Fruit fly (Drosophila melanogaster) whole organism, embryonic: ENCODE data around the gene MYPT-75D.

Experiments used
- ATbp ChIP-seq: fragments of 200-800 bp; sonication (Bioruptor generic); optimal IDR thresholded peaks from 2 replicates; lab custom pipeline; 2017; ENCODE audit warnings: missing biosample characterization, mild to moderate bottlenecking, missing genetic modification characterization, missing genetic modification reagents
- Bteb2 ChIP-seq: fragments of 200-800 bp; sonication (Bioruptor generic); optimal IDR thresholded peaks from 2 replicates; lab custom pipeline; 2016; ENCODE audit warnings: missing biosample characterization, missing genetic modification characterization
- CG10147 ChIP-seq: fragments of 200-800 bp; sonication (Bioruptor generic); optimal IDR thresholded peaks from 2 replicates; lab custom pipeline; 2019; ENCODE audit warnings: missing biosample characterization, mild to moderate bottlenecking, missing genetic modification characterization, moderate library complexity
- CG10565 ChIP-seq: fragments of 200-800 bp; sonication (Bioruptor generic); optimal IDR thresholded peaks from 3 replicates; lab custom pipeline; 2016; ENCODE audit warnings: missing biosample characterization, mild to moderate bottlenecking, missing genetic modification characterization
- CG10959 ChIP-seq: fragments of 200-800 bp; sonication (Bioruptor generic); IDR thresholded peaks from 2 replicates; pipeline ENCODE4 v1.3.6; 2022; ENCODE audit warnings: missing biosample characterization, missing genetic modification characterization
- CG12071 ChIP-seq: fragments of 200-800 bp; sonication (Bioruptor generic); optimal IDR thresholded peaks from 3 replicates; lab custom pipeline; 2018; ENCODE audit warnings: missing biosample characterization, mild to moderate bottlenecking, missing genetic modification characterization
- CG13424 ChIP-seq: fragments of 200-800 bp; sonication (Bioruptor generic); optimal IDR thresholded peaks from 2 replicates; lab custom pipeline; 2019; ENCODE audit warnings: missing biosample characterization, mild to moderate bottlenecking, missing genetic modification characterization, moderate library complexity
- CG14014 ChIP-seq: fragments of 200-800 bp; sonication (Bioruptor generic); IDR thresholded peaks from 2 replicates; pipeline ENCODE4 v1.3.6; 2022; ENCODE audit warnings: missing biosample characterization, missing genetic modification characterization
- CG15479 ChIP-seq: fragments of 200-800 bp; sonication (Bioruptor generic); optimal IDR thresholded peaks from 3 replicates; lab custom pipeline; 2019; ENCODE audit warnings: missing biosample characterization, mild to moderate bottlenecking, missing genetic modification characterization, moderate library complexity
- CG1603 ChIP-seq: fragments of 200-800 bp; sonication (Bioruptor generic); optimal IDR thresholded peaks from 2 replicates; lab custom pipeline; 2019; ENCODE audit warnings: missing biosample characterization, mild to moderate bottlenecking, missing genetic modification characterization, moderate library complexity
- CG17568 ChIP-seq: fragments of 200-800 bp; sonication (Bioruptor generic); optimal IDR thresholded peaks from 2 replicates; lab custom pipeline; 2018; ENCODE audit warnings: missing biosample characterization, mild to moderate bottlenecking, missing genetic modification characterization, moderate library complexity
- CG18476 ChIP-seq: fragments of 200-800 bp; sonication (Bioruptor generic); optimal IDR thresholded peaks from 2 replicates; lab custom pipeline; 2016; ENCODE audit warnings: missing biosample characterization, mild to moderate bottlenecking, missing genetic modification characterization
- CG2129 ChIP-seq: fragments of 200-800 bp; sonication (Bioruptor generic); IDR thresholded peaks from 2 replicates; pipeline ENCODE4 v1.3.6; 2022; ENCODE audit warnings: missing biosample characterization, missing genetic modification characterization; ENCODE audit not compliant: partially characterized antibody
- CG5953 ChIP-seq: fragments of 200-800 bp; sonication (Bioruptor generic); IDR thresholded peaks from 2 replicates; pipeline ENCODE4 v1.3.6; 2022; ENCODE audit warnings: missing biosample characterization, missing genetic modification characterization
- CG6854 ChIP-seq: fragments of 200-800 bp; sonication (Bioruptor generic); optimal IDR thresholded peaks from 3 replicates; lab custom pipeline; 2017; ENCODE audit warnings: missing biosample characterization, mild to moderate bottlenecking, missing genetic modification characterization
- CG8388 ChIP-seq: fragments of 200-800 bp; sonication (Bioruptor generic); optimal IDR thresholded peaks from 2 replicates; lab custom pipeline; 2019; ENCODE audit warnings: missing biosample characterization, mild to moderate bottlenecking, missing genetic modification characterization, moderate library complexity
- Dll ChIP-seq: fragments of 200-800 bp; sonication (Bioruptor generic); IDR thresholded peaks from 4 replicates; pipeline ENCODE4 v1.3.6; 2022; ENCODE audit warnings: missing biosample characterization, missing genetic modification characterization; ENCODE audit not compliant: partially characterized antibody
- Doc3 ChIP-seq: fragments of 200-800 bp; sonication (Bioruptor generic); IDR thresholded peaks from 3 replicates; pipeline ENCODE4 v1.3.6; 2022; ENCODE audit warnings: missing biosample characterization, missing genetic modification characterization; ENCODE audit not compliant: partially characterized antibody
- Drgx ChIP-seq: fragments of 200-800 bp; sonication (Bioruptor generic); IDR thresholded peaks from 2 replicates; pipeline ENCODE4 v1.3.6; 2022; ENCODE audit warnings: missing biosample characterization, missing genetic modification characterization
- HLH4C ChIP-seq: fragments of 200-800 bp; sonication (Bioruptor generic); IDR thresholded peaks from 3 replicates; pipeline ENCODE4 v1.3.6; 2022; ENCODE audit warnings: missing biosample characterization, missing genetic modification characterization; ENCODE audit not compliant: partially characterized antibody
- Hr39 ChIP-seq: fragments of >200 bp; optimal IDR thresholded peaks from 2 replicates; lab custom pipeline; 2017
- Lhr ChIP-seq: fragments of 200-800 bp; sonication (Bioruptor generic); optimal IDR thresholded peaks from 3 replicates; lab custom pipeline; 2017; ENCODE audit warnings: mild to moderate bottlenecking, missing biosample characterization, missing genetic modification reagents, missing genetic modification characterization
- Lpt ChIP-seq: fragments of >200 bp; optimal IDR thresholded peaks from 2 replicates; lab custom pipeline; 2018; ENCODE audit warnings: missing biosample characterization, missing genetic modification characterization
- MBD-R2 ChIP-seq: fragments of 200-800 bp; sonication (Bioruptor generic); IDR thresholded peaks from 2 replicates; pipeline ENCODE4 v1.3.6; 2022; ENCODE audit warnings: missing biosample characterization, missing genetic modification characterization
- Tbp ChIP-seq: fragments of >200 bp; optimal IDR thresholded peaks from 2 replicates; lab custom pipeline; 2018; ENCODE audit warnings: missing biosample characterization, missing genetic modification characterization
- Xrp1 ChIP-seq: fragments of 200-800 bp; sonication (Bioruptor generic); IDR thresholded peaks from 2 replicates; pipeline ENCODE4 v1.3.6; 2022; ENCODE audit warnings: missing biosample characterization, missing genetic modification characterization
- ab ChIP-seq: fragments of 200-800 bp; sonication (Bioruptor generic); optimal IDR thresholded peaks from 2 replicates; lab custom pipeline; 2016; ENCODE audit warnings: missing biosample characterization, missing genetic modification characterization
- cas ChIP-seq: fragments of 200-800 bp; sonication (Bioruptor generic); IDR thresholded peaks from 2 replicates; pipeline ENCODE4 v1.3.6; 2022; ENCODE audit warnings: missing biosample characterization, missing genetic modification characterization
- dati ChIP-seq: fragments of 200-800 bp; sonication (Bioruptor generic); IDR thresholded peaks from 2 replicates; pipeline ENCODE4 v1.3.6; 2022; ENCODE audit warnings: missing biosample characterization, missing genetic modification characterization
- dimm ChIP-seq: fragments of 200-800 bp; sonication (Bioruptor generic); IDR thresholded peaks from 2 replicates; pipeline ENCODE4 v1.3.6; 2022; ENCODE audit warnings: missing biosample characterization, missing genetic modification characterization
- dmrt11E ChIP-seq: fragments of 200-800 bp; sonication (Bioruptor generic); optimal IDR thresholded peaks from 3 replicates; lab custom pipeline; 2018; ENCODE audit warnings: missing biosample characterization, mild to moderate bottlenecking, missing genetic modification characterization, moderate library complexity
- ham ChIP-seq: fragments of 200-800 bp; sonication (Bioruptor generic); IDR thresholded peaks from 2 replicates; pipeline ENCODE4 v1.3.6; 2022; ENCODE audit warnings: missing biosample characterization, missing genetic modification characterization
- inv ChIP-seq: fragments of 200-800 bp; sonication (Bioruptor generic); IDR thresholded peaks from 2 replicates; pipeline ENCODE4 v1.3.6; 2022; ENCODE audit warnings: missing biosample characterization, missing genetic modification characterization; ENCODE audit not compliant: partially characterized antibody
- jumu ChIP-seq: fragments of 200-800 bp; sonication (Bioruptor generic); optimal IDR thresholded peaks from 3 replicates; lab custom pipeline; 2016; ENCODE audit warnings: missing biosample characterization, missing genetic modification characterization
- kni ChIP-seq: fragments of 200-800 bp; sonication (Bioruptor generic); optimal IDR thresholded peaks from 3 replicates; lab custom pipeline; 2017; ENCODE audit warnings: mild to moderate bottlenecking, missing biosample characterization, missing genetic modification reagents, missing genetic modification characterization
- lilli ChIP-seq: fragments of 200-800 bp; sonication (Bioruptor generic); optimal IDR thresholded peaks from 3 replicates; lab custom pipeline; 2016; ENCODE audit warnings: missing biosample characterization, missing genetic modification characterization
- mam ChIP-seq: fragments of 200-800 bp; sonication (Bioruptor generic); optimal IDR thresholded peaks from 3 replicates; lab custom pipeline; 2016; ENCODE audit warnings: missing biosample characterization, missing genetic modification characterization
- nmo ChIP-seq: fragments of 200-800 bp; sonication (Bioruptor generic); optimal IDR thresholded peaks from 2 replicates; lab custom pipeline; 2018; ENCODE audit warnings: missing biosample characterization, mild to moderate bottlenecking, missing genetic modification characterization, moderate library complexity
- otp ChIP-seq: fragments of 200-800 bp; sonication (Bioruptor generic); IDR thresholded peaks from 3 replicates; pipeline ENCODE4, ENCODE4 v1.3.6; 2022; ENCODE audit warnings: missing biosample characterization, missing genetic modification characterization
- pfk ChIP-seq: fragments of 200-800 bp; sonication (Bioruptor generic); optimal IDR thresholded peaks from 2 replicates; lab custom pipeline; 2018; ENCODE audit warnings: missing biosample characterization, mild to moderate bottlenecking, missing genetic modification characterization, moderate library complexity
- rib ChIP-seq: fragments of 200-800 bp; sonication (Bioruptor generic); IDR thresholded peaks from 2 replicates; pipeline ENCODE4 v1.3.6; 2022; ENCODE audit warnings: missing biosample characterization, missing genetic modification characterization
- ro ChIP-seq: fragments of 200-800 bp; sonication (Bioruptor generic); IDR thresholded peaks from 2 replicates; pipeline ENCODE4 v1.3.6; 2022; ENCODE audit warnings: missing biosample characterization, missing genetic modification characterization
- seq ChIP-seq: fragments of 200-800 bp; sonication (Bioruptor generic); IDR thresholded peaks from 2 replicates; pipeline ENCODE4 v1.3.6; 2022; ENCODE audit warnings: missing biosample characterization, missing genetic modification characterization
- sr ChIP-seq: fragments of 200-800 bp; sonication (Bioruptor generic); IDR thresholded peaks from 3 replicates; pipeline ENCODE4 v1.3.6; 2022; ENCODE audit warnings: missing biosample characterization, missing genetic modification characterization
- sug ChIP-seq: fragments of 200-800 bp; optimal IDR thresholded peaks from 2 replicates; lab custom pipeline; 2019; ENCODE audit warnings: missing biosample characterization, mild to moderate bottlenecking, missing genetic modification characterization, moderate library complexity
- tup ChIP-seq: fragments of 200-800 bp; sonication (Bioruptor generic); optimal IDR thresholded peaks from 2 replicates; lab custom pipeline; 2016; ENCODE audit warnings: missing biosample characterization, mild to moderate bottlenecking, missing genetic modification characterization, moderate library complexity
- vvl ChIP-seq: fragments of 200-800 bp; sonication (Bioruptor generic); IDR thresholded peaks from 2 replicates; pipeline ENCODE4 v1.3.6; 2022; ENCODE audit warnings: missing biosample characterization, missing genetic modification characterization
- zen2 ChIP-seq: fragments of 200-800 bp; sonication (Bioruptor generic); IDR thresholded peaks from 3 replicates; pipeline ENCODE4 v1.3.6; 2022; ENCODE audit warnings: missing biosample characterization, missing genetic modification characterization; ENCODE audit not compliant: partially characterized antibody
- zfh2 ChIP-seq: fragments of 200-800 bp; sonication (Bioruptor generic); optimal IDR thresholded peaks from 2 replicates; lab custom pipeline; 2016; ENCODE audit warnings: missing biosample characterization, missing genetic modification characterization

MYPT-75D gene

DNA sequence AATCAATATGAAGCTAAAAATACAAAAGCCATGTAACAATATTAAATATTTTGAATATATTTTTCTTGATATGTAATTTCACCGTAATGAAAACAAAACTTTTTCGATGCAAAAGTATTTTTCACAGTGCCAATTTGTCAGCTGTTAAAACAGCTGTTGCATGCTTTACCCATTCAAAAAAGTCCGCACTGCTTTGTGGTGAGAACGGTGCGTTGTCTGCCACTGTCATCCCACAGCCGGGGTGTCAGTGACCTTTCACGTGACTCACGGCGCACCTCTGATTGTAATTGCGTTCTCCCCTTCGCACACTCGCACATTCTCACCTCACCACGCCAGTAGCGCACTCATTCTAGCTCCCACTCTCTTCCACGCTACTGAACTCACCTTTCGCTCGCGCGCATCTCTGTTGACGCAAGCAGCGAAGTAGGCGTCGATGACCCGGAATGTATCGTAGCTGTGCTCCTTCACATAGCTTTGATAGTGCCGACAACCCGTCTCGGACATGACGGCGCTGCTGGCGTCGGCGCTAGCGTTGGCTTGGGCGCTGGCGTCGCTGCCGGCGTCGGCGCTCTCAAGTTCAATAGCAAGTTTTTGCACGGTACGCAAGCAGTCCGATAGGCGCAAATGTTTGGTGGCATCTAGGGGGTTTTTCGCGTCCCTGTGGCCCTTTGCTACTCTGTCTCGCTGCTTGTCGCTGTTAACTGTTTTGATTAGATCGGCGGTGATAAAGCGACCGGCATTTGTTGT, 4.6 kb upstream of the MYPT-75D start (continued):
- peak; percentile 80 for TF ChIP-seq mam (GFP tag; lab: Kevin White, UChicago)
- peak; percentile 76 for TF ChIP-seq vvl
- TF ChIP-seq seq (GFP tag; lab: Robert Waterston, UW), result peak; percentile 53; the same call in 1 of the 2 replicates
- peak; percentile 10 for TF ChIP-seq CG13424 (tag; lab: Kevin White, UChicago)
- TF ChIP-seq CG1603 (tag; lab: Kevin White, UChicago), result peak; percentile 44
- no peak for TF ChIP-seq CG10565 (GFP tag; lab: Kevin White, UChicago)
- TF ChIP-seq Tbp (GFP tag; lab: Kevin White, UChicago), result no peak
- TF ChIP-seq ham (GFP tag; lab: Robert Waterston, UW), result no peak
- TF ChIP-seq MBD-R2 (GFP tag; lab: Robert Waterston, UW), result peak; percentile 30; the same call in 1 of the 2 replicates
- TF ChIP-seq ATbp (GFP tag; lab: Kevin White, UChicago), result no peak
- TF ChIP-seq dati (GFP tag; lab: Robert Waterston, UW), result no peak
- TF ChIP-seq Bteb2 (GFP tag; lab: Kevin White, UChicago), result peak; percentile 11
- no peak for TF ChIP-seq ro
- peak; percentile 56 for TF ChIP-seq dmrt11E
- no peak for TF ChIP-seq CG18476 (GFP tag; lab: Kevin White, UChicago)
- TF ChIP-seq rib, result 0 out of 2 replicates have a peak, but pooled peaks have one; percentile 41
- TF ChIP-seq tup (GFP tag; lab: Kevin White, UChicago), result peak; percentile 16
- peak; percentile 67 for TF ChIP-seq lilli
- peak; percentile 89 for TF ChIP-seq CG15479 (GFP tag; lab: Kevin White, UChicago)
- no peak for TF ChIP-seq pfk (GFP tag; lab: Kevin White, UChicago)
- TF ChIP-seq CG10147 (GFP tag; lab: Kevin White, UChicago), result no peak
- TF ChIP-seq CG5953 (GFP tag; lab: Robert Waterston, UW), result no peak
- TF ChIP-seq Drgx, result peak; percentile 19
- TF ChIP-seq Hr39, result no peak
- TF ChIP-seq sr (GFP tag; lab: Robert Waterston, UW), result peak; percentile 60; the same call in 1 of the 3 replicates
- peak; percentile 55 for TF ChIP-seq CG8388 (GFP tag; lab: Kevin White, UChicago)
- peak; percentile 57; the same call in 2 of the 3 replicates for TF ChIP-seq HLH4C
- peak; percentile 61 for TF ChIP-seq Xrp1 (GFP tag; lab: Robert Waterston, UW)
- peak; percentile 82 for TF ChIP-seq Dll (GFP tag; lab: Robert Waterston, UW)
- TF ChIP-seq sug (tag; lab: Kevin White, UChicago), result peak; percentile 72
- peak; percentile 20 for TF ChIP-seq CG6854 (GFP tag; lab: Kevin White, UChicago)
- TF ChIP-seq CG12071 (GFP tag; lab: Kevin White, UChicago), result peak; percentile 67
- TF ChIP-seq jumu (GFP tag; lab: Kevin White, UChicago), result peak; percentile 25
- TF ChIP-seq dimm (GFP tag; lab: Robert Waterston, UW), result no peak
- peak; percentile 39 for TF ChIP-seq CG2129 (GFP tag; lab: Robert Waterston, UW)
- TF ChIP-seq otp (GFP tag; lab: Robert Waterston, UW), result peak; percentile 71; the same call in 1 of the 3 replicates
- no peak for TF ChIP-seq Lpt (GFP tag; lab: Kevin White, UChicago)
- peak; percentile 42; the same call in 1 of the 3 replicates for TF ChIP-seq zen2
- peak; percentile 74 for TF ChIP-seq zfh2 (GFP tag; lab: Kevin White, UChicago)
- TF ChIP-seq CG17568 (GFP tag; lab: Kevin White, UChicago), result no peak
- peak; percentile 91 for TF ChIP-seq kni (GFP tag; lab: Kevin White, UChicago)
- peak; percentile 42 for TF ChIP-seq nmo (GFP tag; lab: Kevin White, UChicago)
- TF ChIP-seq cas (GFP tag; lab: Robert Waterston, UW), result peak; percentile 42; the same call in 1 of the 2 replicates
- TF ChIP-seq CG14014 (GFP tag; lab: Robert Waterston, UW), result peak; percentile 69
- peak; percentile 45 for TF ChIP-seq Lhr (GFP tag; lab: Kevin White, UChicago)
- peak; percentile 74; the same call in 2 of the 3 replicates for TF ChIP-seq Doc3
- TF ChIP-seq inv (GFP tag; lab: Robert Waterston, UW), result peak; percentile 51; the same call in 1 of the 2 replicates
- TF ChIP-seq ab (GFP tag; lab: Kevin White, UChicago), result no peak
- TF ChIP-seq CG10959 (GFP tag; lab: Robert Waterston, UW), result no peak
